Worm (Caenorhabditis elegans) whole organism, L1 larva: ENCODE measurements around the gene C07A12.18.

Experiments
- C04F5.9 ChIP-seq: sonication (generic microtip); optimal IDR thresholded peaks from 2 replicates; lab custom pipeline; 2016; ENCODE audit warnings: missing genetic modification characterization, missing compliant biosample characterization
- Y116A8C.19 ChIP-seq: sonication (generic microtip); optimal IDR thresholded peaks from 2 replicates; lab custom pipeline; 2016; ENCODE audit warnings: missing compliant biosample characterization, missing genetic modification characterization, borderline replicate concordance
- alr-1 ChIP-seq: fragments of 200-800 bp; sonication (Bioruptor generic); optimal IDR thresholded peaks from 2 replicates; lab custom pipeline; 2018; ENCODE audit warnings: borderline replicate concordance, mild to moderate bottlenecking, missing genetic modification characterization, missing compliant biosample characterization
- aly-2 ChIP-seq: fragments of 150-350 bp; optimal IDR thresholded peaks from 2 replicates; lab custom pipeline; 2014; ENCODE audit warnings: missing biosample characterization, missing genetic modification characterization
- blmp-1 ChIP-seq: fragments of 150-350 bp; optimal IDR thresholded peaks from 2 replicates; lab custom pipeline; 2014; ENCODE audit warnings: missing biosample characterization, missing genetic modification characterization
- ceh-8 ChIP-seq: fragments of 200-800 bp; sonication (Bioruptor generic); optimal IDR thresholded peaks from 2 replicates; lab custom pipeline; 2018; ENCODE audit warnings: mild to moderate bottlenecking, missing genetic modification characterization, moderate library complexity, missing compliant biosample characterization
- ceh-82 ChIP-seq, 3 experiments: fragments of 150-350 bp in 1 of 3; sonication (generic microtip) in 2 of 3; optimal IDR thresholded peaks; 2 replicates each; lab custom pipeline; 2014 to 2017; ENCODE audit warnings: missing biosample characterization in 3 of 3, missing genetic modification characterization in 3 of 3
- ceh-88 ChIP-seq: fragments of 200-800 bp; sonication (Bioruptor generic); IDR thresholded peaks from 2 replicates; pipeline ENCODE4 v1.3.6; 2022; ENCODE audit warnings: missing genetic modification characterization, missing compliant biosample characterization
- ceh-90 ChIP-seq: sonication (generic microtip); optimal IDR thresholded peaks from 2 replicates; lab custom pipeline; 2016; ENCODE audit warnings: missing genetic modification characterization, missing compliant biosample characterization
- ces-1 ChIP-seq: fragments of 150-350 bp; optimal IDR thresholded peaks from 2 replicates; lab custom pipeline; 2014; ENCODE audit warnings: missing biosample characterization, missing genetic modification reagents, missing genetic modification characterization
- dpl-1 ChIP-seq, 3 experiments: fragments of 150-350 bp in 2 of 3; sonication (generic microtip) in 1 of 3; optimal IDR thresholded peaks; 2 replicates each; lab custom pipeline; 2014 to 2017; ENCODE audit warnings: missing biosample characterization in 3 of 3, missing genetic modification characterization in 3 of 3, missing genetic modification reagents in 3 of 3
- dsc-1 ChIP-seq: sonication (generic microtip); optimal IDR thresholded peaks from 2 replicates; lab custom pipeline; 2016; ENCODE audit warnings: mild to moderate bottlenecking, missing genetic modification characterization, missing compliant biosample characterization
- egl-13 ChIP-seq: sonication (generic microtip); optimal IDR thresholded peaks from 2 replicates; lab custom pipeline; 2016; ENCODE audit warnings: missing genotype, missing genetic modification reagents, missing genetic modification characterization, missing compliant biosample characterization
- egl-27 ChIP-seq, 2 experiments: fragments of 150-350 bp in 1 of 2; sonication (generic microtip); optimal IDR thresholded peaks; 3 replicates each; lab custom pipeline; 2017 to 2018; ENCODE audit warnings: missing biosample characterization in 2 of 2, missing genetic modification characterization in 2 of 2, missing genetic modification reagents in 2 of 2
- elt-2 ChIP-seq: sonication (generic microtip); optimal IDR thresholded peaks from 2 replicates; lab custom pipeline; 2016; ENCODE audit warnings: missing genetic modification characterization, mild to moderate bottlenecking, inconsistent platforms, missing compliant biosample characterization, missing genetic modification reagents
- fkh-4 ChIP-seq: sonication (generic microtip); optimal IDR thresholded peaks from 2 replicates; lab custom pipeline; 2016; ENCODE audit warnings: missing compliant biosample characterization, missing genetic modification characterization, borderline replicate concordance
- fkh-8 ChIP-seq: sonication (generic microtip); optimal IDR thresholded peaks from 2 replicates; lab custom pipeline; 2016; ENCODE audit warnings: mild to moderate bottlenecking, missing genetic modification characterization, missing compliant biosample characterization
- fos-1 ChIP-seq: fragments of 150-350 bp; optimal IDR thresholded peaks from 2 replicates; lab custom pipeline; 2014; ENCODE audit warnings: missing biosample characterization, missing genetic modification characterization
- grh-1 ChIP-seq: fragments of 200-800 bp; sonication (Bioruptor generic); IDR thresholded peaks from 2 replicates; pipeline ENCODE4 v1.3.6; 2022; ENCODE audit warnings: missing genetic modification reagents, missing genetic modification characterization, missing compliant biosample characterization
- hlh-17 ChIP-seq: fragments of 200-800 bp; sonication (Bioruptor generic); optimal IDR thresholded peaks from 2 replicates; lab custom pipeline; 2018; ENCODE audit warnings: missing genetic modification characterization, mild to moderate bottlenecking, missing compliant biosample characterization, moderate library complexity, borderline replicate concordance
- hlh-4 ChIP-seq: sonication (generic microtip); optimal IDR thresholded peaks from 2 replicates; lab custom pipeline; 2016; ENCODE audit warnings: mild to moderate bottlenecking, missing genetic modification characterization, missing compliant biosample characterization
- isw-1 ChIP-seq: fragments of 200-800 bp; sonication (Bioruptor generic); IDR thresholded peaks from 2 replicates; pipeline ENCODE4 v1.3.6; 2022; ENCODE audit warnings: missing genetic modification characterization, missing compliant biosample characterization
- lin-13 ChIP-seq: fragments of 150-350 bp; optimal IDR thresholded peaks from 2 replicates; lab custom pipeline; 2014; ENCODE audit warnings: missing biosample characterization, missing genetic modification reagents, missing genetic modification characterization
- lin-14 ChIP-seq: fragments of 200-800 bp; sonication (Bioruptor generic); optimal IDR thresholded peaks from 2 replicates; lab custom pipeline; 2018; ENCODE audit warnings: mild to moderate bottlenecking, missing genetic modification characterization, moderate library complexity, missing compliant biosample characterization
- lin-15B ChIP-seq: fragments of 150-350 bp; sonication (generic microtip); optimal IDR thresholded peaks from 3 replicates; lab custom pipeline; 2014; ENCODE audit warnings: missing biosample characterization, missing genetic modification characterization
- lin-35 ChIP-seq, 2 experiments: fragments of 150-350 bp; optimal IDR thresholded peaks; 2 replicates each; lab custom pipeline; 2014; ENCODE audit warnings: missing biosample characterization in 2 of 2, missing genetic modification characterization in 2 of 2, missing genetic modification reagents in 2 of 2
- lir-3 ChIP-seq: sonication (generic microtip); optimal IDR thresholded peaks from 2 replicates; lab custom pipeline; 2016; ENCODE audit warnings: mild to moderate bottlenecking, missing genetic modification characterization, moderate library complexity, missing compliant biosample characterization; ENCODE audit not compliant: poor library complexity
- mab-9 ChIP-seq: fragments of 200-800 bp; sonication (Bioruptor generic); IDR thresholded peaks from 2 replicates; pipeline ENCODE4 v1.3.6; 2022; ENCODE audit warnings: missing genetic modification reagents, missing genetic modification characterization, missing compliant biosample characterization
- mdl-1 ChIP-seq, 2 experiments: fragments of 150-350 bp; optimal IDR thresholded peaks; 2 replicates each; lab custom pipeline; 2014 to 2017; ENCODE audit warnings: missing biosample characterization in 2 of 2, missing genetic modification characterization in 2 of 2, inconsistent platforms in 1 of 2
- mep-1 ChIP-seq: fragments of 150-350 bp; optimal IDR thresholded peaks from 2 replicates; lab custom pipeline; 2014; ENCODE audit warnings: missing biosample characterization, missing genetic modification characterization
- nhr-11 ChIP-seq: fragments of 150-350 bp; optimal IDR thresholded peaks from 2 replicates; lab custom pipeline; 2014; ENCODE audit warnings: missing biosample characterization, missing genetic modification characterization
- nhr-28 ChIP-seq: fragments of 150-350 bp; optimal IDR thresholded peaks from 2 replicates; lab custom pipeline; 2014; ENCODE audit warnings: missing biosample characterization, missing genetic modification characterization
- nhr-47 ChIP-seq: sonication (generic microtip); optimal IDR thresholded peaks from 2 replicates; lab custom pipeline; 2016; ENCODE audit warnings: mild to moderate bottlenecking, missing genetic modification characterization, moderate library complexity, missing compliant biosample characterization
- nhr-71 ChIP-seq: sonication (generic microtip); optimal IDR thresholded peaks from 2 replicates; lab custom pipeline; 2016; ENCODE audit warnings: mild to moderate bottlenecking, missing genetic modification characterization, moderate library complexity, missing compliant biosample characterization
- nhr-76 ChIP-seq: sonication (generic microtip); optimal IDR thresholded peaks from 2 replicates; lab custom pipeline; 2017; ENCODE audit warnings: missing biosample characterization, missing genetic modification characterization
- nhr-77 ChIP-seq: fragments of 150-350 bp; optimal IDR thresholded peaks from 2 replicates; lab custom pipeline; 2014; ENCODE audit warnings: missing biosample characterization, missing genetic modification characterization
- nhr-84 ChIP-seq: sonication (generic microtip); optimal IDR thresholded peaks from 2 replicates; lab custom pipeline; 2017; ENCODE audit warnings: missing biosample characterization, missing genetic modification characterization
- nhr-85 ChIP-seq: sonication (generic microtip); peaks from one replicate; lab custom pipeline; 2016; ENCODE audit warnings: missing genetic modification characterization, inconsistent platforms, missing compliant biosample characterization
- pax-3 ChIP-seq: fragments of 200-800 bp; sonication (Bioruptor generic); optimal IDR thresholded peaks from 2 replicates; lab custom pipeline; 2018; ENCODE audit warnings: mild to moderate bottlenecking, missing genetic modification characterization, moderate library complexity, missing compliant biosample characterization
- pqm-1 ChIP-seq: sonication (generic microtip); optimal IDR thresholded peaks from 3 replicates; lab custom pipeline; 2017; ENCODE audit warnings: missing biosample characterization, missing genetic modification characterization
- rnt-1 ChIP-seq: sonication (generic microtip); optimal IDR thresholded peaks from 2 replicates; lab custom pipeline; 2016; ENCODE audit warnings: mild to moderate bottlenecking, missing genetic modification characterization, moderate library complexity, missing compliant biosample characterization
- skn-1 ChIP-seq: fragments of 150-350 bp; optimal IDR thresholded peaks from 2 replicates; lab custom pipeline; 2014; ENCODE audit warnings: missing biosample characterization, missing genetic modification characterization
- snu-23 ChIP-seq: sonication (generic microtip); optimal IDR thresholded peaks from 2 replicates; lab custom pipeline; 2016; ENCODE audit warnings: missing genetic modification characterization, missing compliant biosample characterization
- sox-4 ChIP-seq: sonication (generic microtip); optimal IDR thresholded peaks from 2 replicates; lab custom pipeline; 2016; ENCODE audit warnings: missing genetic modification characterization, missing compliant biosample characterization
- sptf-1 ChIP-seq: fragments of 150-350 bp; optimal IDR thresholded peaks from 2 replicates; lab custom pipeline; 2014; ENCODE audit warnings: missing biosample characterization, missing genetic modification characterization
- tlp-1 ChIP-seq: fragments of 150-350 bp; optimal IDR thresholded peaks from 2 replicates; lab custom pipeline; 2014; ENCODE audit warnings: missing biosample characterization, missing genetic modification characterization
- unc-62 ChIP-seq: fragments of 150-350 bp; optimal IDR thresholded peaks from 2 replicates; lab custom pipeline; 2014; ENCODE audit warnings: missing biosample characterization, missing genetic modification reagents, missing genetic modification characterization
- unc-86 ChIP-seq: sonication (generic microtip); optimal IDR thresholded peaks from 2 replicates; lab custom pipeline; 2016; ENCODE audit warnings: missing genetic modification characterization, missing compliant biosample characterization
- unc-98 ChIP-seq: fragments of 200-800 bp; sonication (Bioruptor generic); IDR thresholded peaks from 2 replicates; pipeline ENCODE4 v1.3.6; 2022; ENCODE audit warnings: missing genetic modification characterization, missing compliant biosample characterization
- xbp-1 ChIP-seq: sonication (generic microtip); optimal IDR thresholded peaks from 2 replicates; lab custom pipeline; 2016; ENCODE audit warnings: missing genetic modification characterization, missing compliant biosample characterization
- zag-1 ChIP-seq: fragments of 150-350 bp; optimal IDR thresholded peaks from 2 replicates; lab custom pipeline; 2014; ENCODE audit warnings: missing biosample characterization, missing genetic modification characterization
- zip-4 ChIP-seq: fragments of 200-800 bp; sonication (Bioruptor generic); optimal IDR thresholded peaks from 2 replicates; lab custom pipeline; 2018; ENCODE audit warnings: mild to moderate bottlenecking, missing genetic modification characterization, moderate library complexity, missing compliant biosample characterization
- ztf-11 ChIP-seq, 2 experiments: sonication (generic microtip); optimal IDR thresholded peaks; 2 replicates each; lab custom pipeline; 2016 to 2017; ENCODE audit warnings: missing genetic modification characterization in 2 of 2, missing biosample characterization in 1 of 2, missing compliant biosample characterization in 1 of 2

Gene C07A12.18

ce11 chrX:4528905-4529304 is 20.8 kb downstream of the C07A12.18 start (continued):
- TF ChIP-seq unc-86 (tag; lab: Kevin White, UChicago) = no peak
- no peak for TF ChIP-seq hlh-4 (tag; lab: Kevin White, UChicago)
- TF ChIP-seq snu-23 = peak; percentile 79
- no peak for TF ChIP-seq egl-13 (tag; lab: Kevin White, UChicago)
- TF ChIP-seq lir-3 (tag; lab: Kevin White, UChicago) = peak; percentile 11
- TF ChIP-seq ceh-8 = no peak
- no peak for TF ChIP-seq lin-15B (tag; lab: Kevin White, UChicago)
- TF ChIP-seq xbp-1 = peak; percentile 84
- peak; percentile 91 for TF ChIP-seq lin-14 (GFP tag; lab: Kevin White, UChicago)
- peak; percentile 49; the same call in 1 of the 2 replicates for TF ChIP-seq grh-1
- TF ChIP-seq skn-1 = peak; percentile 40
- no peak for TF ChIP-seq dsc-1 (tag; lab: Kevin White, UChicago)
- peak; percentile 60 for TF ChIP-seq nhr-47 (tag; lab: Kevin White, UChicago)
- no peak for TF ChIP-seq C04F5.9 (tag; lab: Kevin White, UChicago)
- no peak for TF ChIP-seq ztf-11 (tag; optimal IDR thresholded peaks at IDR 0.05; lab: Kevin White, UChicago)
- TF ChIP-seq elt-2 (tag; lab: Kevin White, UChicago) = peak; percentile 71
- TF ChIP-seq nhr-76 (tag; lab: Kevin White, UChicago) = no peak
- TF ChIP-seq Y116A8C.19 (tag; lab: Kevin White, UChicago) = no peak
- peak in 1 of 2 experiments; percentile 96 for TF ChIP-seq mdl-1 (tag; optimal IDR thresholded peaks at IDR 0.05; lab: Kevin White, UChicago)
- no peak for TF ChIP-seq nhr-84 (tag; lab: Kevin White, UChicago)
- no peak for TF ChIP-seq unc-62 (GFP tag; lab: Kevin White, UChicago)
- no peak for TF ChIP-seq sptf-1
- TF ChIP-seq mab-9 (GFP tag; lab: Robert Waterston, UW) = no peak
- no peak for TF ChIP-seq unc-98 (GFP tag; lab: Robert Waterston, UW)
- TF ChIP-seq nhr-71 (tag; lab: Kevin White, UChicago) = peak; percentile 83
- TF ChIP-seq dpl-1 (GFP tag; optimal IDR thresholded peaks at IDR 0.05; lab: Kevin White, UChicago) = peak in 1 of 3 experiments; percentile 3
- TF ChIP-seq nhr-11 (tag; lab: Kevin White, UChicago) = no peak
- TF ChIP-seq egl-27 (tag; optimal IDR thresholded peaks at IDR 0.05; lab: Kevin White, UChicago) = no peak
- TF ChIP-seq nhr-77 = no peak
- TF ChIP-seq fkh-8 = no peak
- no peak for TF ChIP-seq ces-1 (GFP tag; lab: Kevin White, UChicago)
- no peak for TF ChIP-seq isw-1 (GFP tag; lab: Robert Waterston, UW)
- TF ChIP-seq zag-1 (tag; lab: Kevin White, UChicago) = no peak
- TF ChIP-seq lin-35 (GFP tag; optimal IDR thresholded peaks at IDR 0.05; lab: Kevin White, UChicago) = peak in 1 of 2 experiments; percentile 73
- peak; percentile 3 for TF ChIP-seq lin-13 (GFP tag; lab: Kevin White, UChicago)
- TF ChIP-seq ceh-82 (tag; optimal IDR thresholded peaks at IDR 0.05; lab: Kevin White, UChicago) = no peak
- no peak for TF ChIP-seq pax-3 (tag; lab: Kevin White, UChicago)
- no peak for TF ChIP-seq alr-1 (tag; lab: Kevin White, UChicago)
- peak; percentile 92 for TF ChIP-seq blmp-1 (tag; lab: Kevin White, UChicago)
- no peak for TF ChIP-seq hlh-17 (GFP tag; lab: Kevin White, UChicago)
- peak; percentile 5 for TF ChIP-seq mep-1 (tag; lab: Kevin White, UChicago)
- TF ChIP-seq aly-2 = no peak
- TF ChIP-seq rnt-1 (tag; lab: Kevin White, UChicago) = no peak
- TF ChIP-seq ceh-90 (tag; lab: Kevin White, UChicago) = no peak
- TF ChIP-seq nhr-28 (tag; lab: Kevin White, UChicago) = no peak
- TF ChIP-seq ceh-88 (GFP tag; lab: Robert Waterston, UW) = no peak
- no peak for TF ChIP-seq pqm-1 (tag; lab: Kevin White, UChicago)
- TF ChIP-seq sox-4 (tag; lab: Kevin White, UChicago) = no peak
- no peak for TF ChIP-seq zip-4 (GFP tag; lab: Kevin White, UChicago)
- no peak for TF ChIP-seq fkh-4 (tag; lab: Kevin White, UChicago)
- no peak for TF ChIP-seq fos-1 (tag; lab: Kevin White, UChicago)
- TF ChIP-seq nhr-85 (tag; lab: Kevin White, UChicago) = peak; percentile 98
- no peak for TF ChIP-seq tlp-1 (tag; lab: Kevin White, UChicago)
